Fruit fly (Drosophila melanogaster): ENCODE measurements around the gene MED27.
A peak's percentile ranks its signal among the peaks of the same experiment; 100 is the strongest.

The MED27 gene

dm6 chr3R:5654692-5655181 is at the start of gene MED27, which contains the start of gene elm:
Gene MED27, plus strand, starts transcription at chr3R:5655139.
Gene elm, minus strand, starts transcription at chr3R:5654861.
- TF ChIP-seq Lpt (GFP tag; optimal IDR thresholded peaks at IDR 0.05), result peak; percentile 76
- peak; percentile 97 for TF ChIP-seq CG31627 (GFP tag; optimal IDR thresholded peaks at IDR 0.05)
- TF ChIP-seq Hr4 (GFP tag; optimal IDR thresholded peaks at IDR 0.05), result peak; percentile 94
- peak; percentile 82 for TF ChIP-seq CG10669 (GFP tag; optimal IDR thresholded peaks at IDR 0.05)
- peak; percentile 94 for TF ChIP-seq CG10631 (GFP tag; optimal IDR thresholded peaks at IDR 0.05)
- TF ChIP-seq Ets21C (GFP tag; optimal IDR thresholded peaks at IDR 0.05), result peak; percentile 95
- peak; percentile 96 for TF ChIP-seq lz (GFP tag; optimal IDR thresholded peaks at IDR 0.05)
- peak; percentile 88 for TF ChIP-seq CG32006 (GFP tag; optimal IDR thresholded peaks at IDR 0.05)
- TF ChIP-seq CG6792 (GFP tag; optimal IDR thresholded peaks at IDR 0.05), result peak; percentile 85
- TF ChIP-seq CG7368 (GFP tag; optimal IDR thresholded peaks at IDR 0.05), result peak; percentile 71
- peak; percentile 67; the same call in 1 of the 2 replicates for TF ChIP-seq CG11294 (GFP tag; IDR thresholded peaks at IDR 0.05)
- TF ChIP-seq topi (GFP tag; optimal IDR thresholded peaks at IDR 0.05), result peak; percentile 92
- TF ChIP-seq Eip93F (GFP tag; optimal IDR thresholded peaks at IDR 0.05), result peak; percentile 76
- TF ChIP-seq CG4318 (GFP tag; optimal IDR thresholded peaks at IDR 0.05), result no peak
- peak; percentile 66 to 79 for TF ChIP-seq salr (GFP tag; optimal IDR thresholded peaks at IDR 0.05)
- peak; percentile 89 for TF ChIP-seq achi (GFP tag; optimal IDR thresholded peaks at IDR 0.05)
- peak; percentile 46 for TF ChIP-seq CG6854 (GFP tag; optimal IDR thresholded peaks at IDR 0.05)
- peak; percentile 88 for TF ChIP-seq Gug (GFP tag; IDR thresholded peaks at IDR 0.05)
- peak; percentile 87 for TF ChIP-seq CG6163 (GFP tag; IDR thresholded peaks at IDR 0.05)
- TF ChIP-seq svp (GFP tag), result peak; percentile 98
- peak; percentile 81 for TF ChIP-seq CG1621 (tag; optimal IDR thresholded peaks at IDR 0.05)
- TF ChIP-seq net (GFP tag; optimal IDR thresholded peaks at IDR 0.05), result peak; percentile 83
- TF ChIP-seq Sox102F (GFP tag; optimal IDR thresholded peaks at IDR 0.05), result peak; percentile 88
- peak; percentile 92 for TF ChIP-seq Smox (GFP tag; optimal IDR thresholded peaks at IDR 0.05)
- peak; percentile 68 for TF ChIP-seq Blimp-1 (GFP tag; optimal IDR thresholded peaks at IDR 0.05)
- peak; percentile 94 for TF ChIP-seq pdm3 (GFP tag; optimal IDR thresholded peaks at IDR 0.05)
- peak; percentile 88 for TF ChIP-seq dsx (GFP tag; optimal IDR thresholded peaks at IDR 0.05; ENCODE audit: poor library complexity, severe bottlenecking)
- no peak for TF ChIP-seq fd85E (GFP tag; optimal IDR thresholded peaks at IDR 0.05)
- peak; percentile 94 for TF ChIP-seq Sox15 (GFP tag; optimal IDR thresholded peaks at IDR 0.05)
- TF ChIP-seq Eip78C (GFP tag), result peak; percentile 95
- peak; percentile 44 for TF ChIP-seq Hr38 (GFP tag; optimal IDR thresholded peaks at IDR 0.05)
- TF ChIP-seq CG6808 (GFP tag; optimal IDR thresholded peaks at IDR 0.05), result peak; percentile 78
- peak; percentile 93 for TF ChIP-seq CG11902 (GFP tag; optimal IDR thresholded peaks at IDR 0.05)
- peak; percentile 95 for TF ChIP-seq Hr39 (GFP tag; optimal IDR thresholded peaks at IDR 0.05)
- TF ChIP-seq CG11762 (GFP tag; optimal IDR thresholded peaks at IDR 0.05; ENCODE audit: insufficient read depth), result peak; percentile 81
- TF ChIP-seq Met (GFP tag; optimal IDR thresholded peaks at IDR 0.05), result peak; percentile 92
- peak; percentile 94 for TF ChIP-seq OdsH (GFP tag; optimal IDR thresholded peaks at IDR 0.05)
- peak; percentile 96 for TF ChIP-seq fkh (GFP tag; optimal IDR thresholded peaks at IDR 0.05)
- TF ChIP-seq fd59A (GFP tag; optimal IDR thresholded peaks at IDR 0.05), result peak; percentile 80
- peak; percentile 94 for TF ChIP-seq acj6 (GFP tag; optimal IDR thresholded peaks at IDR 0.05)
- TF ChIP-seq spab (GFP tag; optimal IDR thresholded peaks at IDR 0.05), result no peak
- TF ChIP-seq ss (GFP tag; optimal IDR thresholded peaks at IDR 0.05), result peak; percentile 62 to 85
- peak; percentile 86 for TF ChIP-seq CG8319 (GFP tag; optimal IDR thresholded peaks at IDR 0.05)
- TF ChIP-seq CG16779 (tag; optimal IDR thresholded peaks at IDR 0.05), result no peak
- TF ChIP-seq CG34406 (GFP tag; optimal IDR thresholded peaks at IDR 0.05), result peak; percentile 86
- TF ChIP-seq dac (GFP tag; optimal IDR thresholded peaks at IDR 0.05), result peak; percentile 64
- TF ChIP-seq CG6276 (GFP tag; optimal IDR thresholded peaks at IDR 0.05), result no peak
- peak; percentile 83 for TF ChIP-seq CG8632 (GFP tag; optimal IDR thresholded peaks at IDR 0.05)
- peak; percentile 85 for TF ChIP-seq vri (GFP tag; optimal IDR thresholded peaks at IDR 0.05)
- peak; percentile 95 for TF ChIP-seq cyc (GFP tag; optimal IDR thresholded peaks at IDR 0.05)
- TF ChIP-seq CG8119 (GFP tag; IDR thresholded peaks at IDR 0.05), result peak; percentile 84
- peak; percentile 93 for TF ChIP-seq CG3032 (tag; optimal IDR thresholded peaks at IDR 0.05)
